Worm (Caenorhabditis elegans): ENCODE measurements around the gene pqn-39.

Gene pqn-39

ce11 chrX:13950620-13951152 lies 17.8 kb downstream of the pqn-39 start (continued):
- no peak for TF ChIP-seq lim-6 (tag; optimal IDR thresholded peaks at IDR 0.05)
- no peak for TF ChIP-seq pqm-1 (tag; optimal IDR thresholded peaks at IDR 0.05)
- no peak for TF ChIP-seq K02D7.2 (tag; optimal IDR thresholded peaks at IDR 0.05)
- TF ChIP-seq pha-2 (tag; optimal IDR thresholded peaks at IDR 0.05), result no peak
- peak; percentile 39 for TF ChIP-seq sdc-2 (tag; optimal IDR thresholded peaks at IDR 0.05)
- TF ChIP-seq dve-1 (tag; optimal IDR thresholded peaks at IDR 0.05), result no peak
- TF ChIP-seq nfya-1 (tag; optimal IDR thresholded peaks at IDR 0.05), result peak; percentile 53
- TF ChIP-seq odd-2 (tag; optimal IDR thresholded peaks at IDR 0.05), result no peak
- no peak for TF ChIP-seq tbx-7 (tag; optimal IDR thresholded peaks at IDR 0.05)
- TF ChIP-seq elt-2 (tag; optimal IDR thresholded peaks at IDR 0.05), result no peak
- no peak for TF ChIP-seq pag-3 (tag; optimal IDR thresholded peaks at IDR 0.05; ENCODE audit: borderline replicate concordance)
- no peak for TF ChIP-seq pat-9 (tag; optimal IDR thresholded peaks at IDR 0.05)
- no peak for TF ChIP-seq ets-4 (tag; optimal IDR thresholded peaks at IDR 0.05)
- TF ChIP-seq ceh-9 (tag; optimal IDR thresholded peaks at IDR 0.05), result no peak
- TF ChIP-seq npax-4 (tag; optimal IDR thresholded peaks at IDR 0.05), result no peak
- peak; percentile 4 for TF ChIP-seq T23F11.4 (GFP tag; optimal IDR thresholded peaks at IDR 0.05)
- no peak for TF ChIP-seq ceh-24 (tag; optimal IDR thresholded peaks at IDR 0.05)
- TF ChIP-seq sox-4 (tag; optimal IDR thresholded peaks at IDR 0.05), result no peak
- TF ChIP-seq gmeb-2 (tag; optimal IDR thresholded peaks at IDR 0.05), result no peak
- no peak for TF ChIP-seq pax-1 (tag; optimal IDR thresholded peaks at IDR 0.05)
- no peak for TF ChIP-seq mec-3 (tag; optimal IDR thresholded peaks at IDR 0.05; ENCODE audit: borderline replicate concordance)
- TF ChIP-seq ceh-30 (tag; optimal IDR thresholded peaks at IDR 0.05), result no peak
- TF ChIP-seq F13H6.1 (tag; optimal IDR thresholded peaks at IDR 0.05), result peak; percentile 68
- no peak for TF ChIP-seq dmd-4 (tag; optimal IDR thresholded peaks at IDR 0.05; ENCODE audit: borderline replicate concordance)
- TF ChIP-seq C08G9.2 (tag; optimal IDR thresholded peaks at IDR 0.05), result peak; percentile 14
- no peak for TF ChIP-seq ztf-16 (tag; optimal IDR thresholded peaks at IDR 0.05)
- no peak for TF ChIP-seq unc-86 (tag; optimal IDR thresholded peaks at IDR 0.05)
- no peak for TF ChIP-seq che-1 (tag; optimal IDR thresholded peaks at IDR 0.05)
- no peak for TF ChIP-seq ceh-19 (GFP tag; optimal IDR thresholded peaks at IDR 0.05)
- peak; percentile 5 for TF ChIP-seq madf-2 (tag; optimal IDR thresholded peaks at IDR 0.05)
- no peak for TF ChIP-seq pros-1 (tag; optimal IDR thresholded peaks at IDR 0.05)
- TF ChIP-seq fkh-10 (GFP tag; optimal IDR thresholded peaks at IDR 0.05), result no peak
- peak; percentile 44 for TF ChIP-seq hlh-30 (tag; optimal IDR thresholded peaks at IDR 0.05; ENCODE audit: insufficient read depth)
- peak; percentile 40 for TF ChIP-seq ceh-2 (tag; optimal IDR thresholded peaks at IDR 0.05)
- no peak for TF ChIP-seq ceh-14 (tag; optimal IDR thresholded peaks at IDR 0.05)
- TF ChIP-seq hlh-15 (tag; optimal IDR thresholded peaks at IDR 0.05), result no peak
- TF ChIP-seq pha-4 (tag; optimal IDR thresholded peaks at IDR 0.05), result no peak
- TF ChIP-seq ceh-18 (tag; optimal IDR thresholded peaks at IDR 0.05), result peak; percentile 28
- no peak for TF ChIP-seq unc-3 (GFP tag; conservative IDR thresholded peaks at IDR 0.05)
- no peak for TF ChIP-seq unc-3 (tag; optimal IDR thresholded peaks at IDR 0.05)
- TF ChIP-seq zip-5 (tag; optimal IDR thresholded peaks at IDR 0.05), result no peak

ce11 chrX:13948810-13949209 lies 19.7 kb downstream of the pqn-39 start, which contains the start of gene alg-1:
Gene alg-1 (plus strand): TSS chrX:13949110.
- TF ChIP-seq fax-1 (tag; optimal IDR thresholded peaks at IDR 0.05) (no peak), pqm-1 (tag; optimal IDR thresholded peaks at IDR 0.05) (no peak), npax-4 (tag; optimal IDR thresholded peaks at IDR 0.05) (no peak), madf-2 (tag; optimal IDR thresholded peaks at IDR 0.05) (no peak), hlh-30 (tag; optimal IDR thresholded peaks at IDR 0.05; ENCODE audit: insufficient read depth) (no peak), pax-1 (tag; optimal IDR thresholded peaks at IDR 0.05) (no peak), ceh-2 (tag; optimal IDR thresholded peaks at IDR 0.05) (no peak), ets-4 (tag; optimal IDR thresholded peaks at IDR 0.05) (no peak), pat-9 (tag; optimal IDR thresholded peaks at IDR 0.05) (no peak), pha-4 (tag; optimal IDR thresholded peaks at IDR 0.05) (no peak), unc-55 (GFP tag; optimal IDR thresholded peaks at IDR 0.05) (no peak), hlh-15 (tag; optimal IDR thresholded peaks at IDR 0.05) (no peak), tbx-7 (tag; optimal IDR thresholded peaks at IDR 0.05) (no peak)
